Worm (Caenorhabditis elegans) whole organism, L2 larva: ENCODE results near the gene arrd-28.

Experiments
- F13H6.1 ChIP-seq: sonication (generic microtip); optimal IDR thresholded peaks from 2 replicates; lab custom pipeline; 2016; ENCODE audit warnings: missing genetic modification characterization, missing compliant biosample characterization
- R02D3.7 ChIP-seq: fragments of 150-350 bp; optimal IDR thresholded peaks from 2 replicates; lab custom pipeline; 2014; ENCODE audit warnings: missing biosample characterization, missing genetic modification characterization
- Y55F3AM.14 ChIP-seq: fragments of 200-800 bp; sonication (Bioruptor generic); optimal IDR thresholded peaks from 2 replicates; lab custom pipeline; 2018; ENCODE audit warnings: mild to moderate bottlenecking, missing genetic modification characterization, missing compliant biosample characterization
- ZK546.5 ChIP-seq: sonication (generic microtip); optimal IDR thresholded peaks from 2 replicates; lab custom pipeline; 2017; ENCODE audit warnings: missing biosample characterization, missing genetic modification characterization
- alr-1 ChIP-seq: fragments of 150-350 bp; optimal IDR thresholded peaks from 2 replicates; lab custom pipeline; 2014; ENCODE audit warnings: missing biosample characterization, missing genetic modification characterization
- aly-2 ChIP-seq: fragments of 150-350 bp; optimal IDR thresholded peaks from 2 replicates; lab custom pipeline; 2014; ENCODE audit warnings: missing biosample characterization, missing genetic modification characterization
- ama-1 ChIP-seq: fragments of 150-350 bp; optimal IDR thresholded peaks from 2 replicates; lab custom pipeline; 2018; ENCODE audit warnings: inconsistent platforms
- blmp-1 ChIP-seq: sonication (generic microtip); optimal IDR thresholded peaks from 2 replicates; lab custom pipeline; 2017; ENCODE audit warnings: missing genetic modification characterization, mild to moderate bottlenecking, missing compliant biosample characterization, antibody characterized with exemption, moderate library complexity; ENCODE audit not compliant: insufficient read depth
- ceh-16 ChIP-seq: fragments of 150-350 bp; optimal IDR thresholded peaks from 2 replicates; lab custom pipeline; 2014; ENCODE audit warnings: missing biosample characterization, missing genetic modification characterization
- ceh-82 ChIP-seq: fragments of 150-350 bp; optimal IDR thresholded peaks from 2 replicates; lab custom pipeline; 2014; ENCODE audit warnings: missing biosample characterization, missing genetic modification characterization
- crh-2 ChIP-seq: sonication (generic microtip); optimal IDR thresholded peaks from 2 replicates; lab custom pipeline; 2017; ENCODE audit warnings: missing biosample characterization, missing genetic modification characterization
- dmd-4 ChIP-seq: sonication (generic microtip); optimal IDR thresholded peaks from 2 replicates; lab custom pipeline; 2017; ENCODE audit warnings: missing biosample characterization, missing genetic modification characterization
- egl-27 ChIP-seq: sonication (generic microtip); optimal IDR thresholded peaks from 3 replicates; lab custom pipeline; 2017; ENCODE audit warnings: missing biosample characterization, missing genetic modification reagents, missing genetic modification characterization
- elt-1 ChIP-seq: fragments of 150-350 bp; optimal IDR thresholded peaks from 2 replicates; lab custom pipeline; 2014; ENCODE audit warnings: missing biosample characterization, missing genetic modification characterization
- fos-1 ChIP-seq: fragments of 150-350 bp; optimal IDR thresholded peaks from 2 replicates; lab custom pipeline; 2014; ENCODE audit warnings: missing biosample characterization, missing genetic modification characterization
- gmeb-1 ChIP-seq: fragments of 150-350 bp; optimal IDR thresholded peaks from 2 replicates; lab custom pipeline; 2014; ENCODE audit warnings: missing biosample characterization, missing genetic modification characterization
- lin-11 ChIP-seq: fragments of 150-350 bp; sonication (generic microtip); optimal IDR thresholded peaks from 2 replicates; lab custom pipeline; 2014; ENCODE audit warnings: missing biosample characterization, missing genetic modification characterization, inconsistent platforms, mixed read lengths
- lin-13 ChIP-seq: fragments of 150-350 bp; optimal IDR thresholded peaks from 2 replicates; lab custom pipeline; 2014; ENCODE audit warnings: missing biosample characterization, missing genetic modification reagents, missing genetic modification characterization
- lsy-2 ChIP-seq, 2 experiments: fragments of 150-350 bp in 1 of 2; sonication (generic microtip) in 1 of 2; optimal IDR thresholded peaks; 2 replicates each; lab custom pipeline; 2014 to 2017; ENCODE audit warnings: missing biosample characterization in 2 of 2, missing genetic modification characterization in 2 of 2
- mbf-1 ChIP-seq: sonication (generic microtip); optimal IDR thresholded peaks from 2 replicates; lab custom pipeline; 2017; ENCODE audit warnings: missing biosample characterization, missing genetic modification characterization
- mdl-1 ChIP-seq, 2 experiments: fragments of 150-350 bp in 1 of 2; sonication (generic microtip) in 1 of 2; optimal IDR thresholded peaks; 2 replicates each; lab custom pipeline; 2017; ENCODE audit warnings: missing biosample characterization in 2 of 2, missing genetic modification characterization in 2 of 2
- nhr-10 ChIP-seq: sonication (generic microtip); optimal IDR thresholded peaks from 2 replicates; lab custom pipeline; 2017; ENCODE audit warnings: missing biosample characterization, missing genetic modification characterization
- nhr-129 ChIP-seq: fragments of 150-350 bp; optimal IDR thresholded peaks from 2 replicates; lab custom pipeline; 2014; ENCODE audit warnings: missing biosample characterization, missing genetic modification characterization
- nhr-21 ChIP-seq: fragments of 150-350 bp; optimal IDR thresholded peaks from 2 replicates; lab custom pipeline; 2014; ENCODE audit warnings: missing biosample characterization, missing genetic modification characterization
- nhr-23 ChIP-seq: fragments of 150-350 bp; optimal IDR thresholded peaks from 2 replicates; lab custom pipeline; 2014; ENCODE audit warnings: missing biosample characterization, missing genetic modification reagents, missing genetic modification characterization
- nhr-237 ChIP-seq: fragments of 150-350 bp; optimal IDR thresholded peaks from 2 replicates; lab custom pipeline; 2014; ENCODE audit warnings: missing biosample characterization, missing genetic modification characterization
- nhr-25 ChIP-seq: fragments of 150-350 bp; sonication (generic microtip); optimal IDR thresholded peaks from 3 replicates; lab custom pipeline; 2014; ENCODE audit warnings: missing biosample characterization, missing genetic modification characterization
- nhr-77 ChIP-seq: fragments of 150-350 bp; optimal IDR thresholded peaks from 2 replicates; lab custom pipeline; 2014; ENCODE audit warnings: missing biosample characterization, missing genetic modification characterization
- peb-1 ChIP-seq: fragments of 150-350 bp; optimal IDR thresholded peaks from 2 replicates; lab custom pipeline; 2014; ENCODE audit warnings: missing biosample characterization, missing genetic modification characterization
- sem-4 ChIP-seq: fragments of 150-350 bp; optimal IDR thresholded peaks from 2 replicates; lab custom pipeline; 2014; ENCODE audit warnings: missing biosample characterization, missing genetic modification reagents, missing genetic modification characterization
- skn-1 ChIP-seq: sonication (generic microtip); optimal IDR thresholded peaks from 2 replicates; lab custom pipeline; 2017; ENCODE audit warnings: missing biosample characterization, missing genetic modification characterization
- sma-3 ChIP-seq: sonication (generic microtip); optimal IDR thresholded peaks from 2 replicates; lab custom pipeline; 2016; ENCODE audit warnings: missing genetic modification reagents, missing genetic modification characterization, missing compliant biosample characterization
- sma-9 ChIP-seq, 2 experiments: fragments of 150-350 bp in 1 of 2; sonication (generic microtip) in 1 of 2; optimal IDR thresholded peaks; 2 replicates each; lab custom pipeline; 2014 to 2016; ENCODE audit warnings: missing genetic modification characterization in 2 of 2, mild to moderate bottlenecking in 1 of 2, missing biosample characterization in 1 of 2, missing compliant biosample characterization in 1 of 2, missing genetic modification reagents in 1 of 2, moderate library complexity in 1 of 2
- snpc-4 ChIP-seq: fragments of 150-350 bp; optimal IDR thresholded peaks from 2 replicates; lab custom pipeline; 2014; ENCODE audit warnings: missing biosample characterization, missing genetic modification characterization
- unc-55 ChIP-seq: fragments of 150-350 bp; sonication (generic microtip); optimal IDR thresholded peaks from 3 replicates; lab custom pipeline; 2014; ENCODE audit warnings: missing biosample characterization, missing genetic modification reagents, missing genetic modification characterization
- unc-62 ChIP-seq: fragments of 150-350 bp; optimal IDR thresholded peaks from 2 replicates; lab custom pipeline; 2014; ENCODE audit warnings: missing biosample characterization, missing genetic modification reagents, missing genetic modification characterization
- ztf-1 ChIP-seq: fragments of 200-800 bp; sonication (Bioruptor generic); conservative IDR thresholded peaks from 2 replicates; pipeline ENCODE4 v1.3.6; 2022; ENCODE audit warnings: missing genetic modification characterization, missing compliant biosample characterization

Gene arrd-28

ce11 chrX:10212469-10212868, 28.7 kb downstream of the arrd-28 start, which contains the start of gene F44A6.3:
TSS of gene F44A6.3 (plus strand) at chrX:10212769.
- TF ChIP-seq lin-13 (GFP tag; lab: Kevin White, UChicago), result no peak
- no peak for TF ChIP-seq ztf-1 (GFP tag; lab: Robert Waterston, UW)
- no peak for TF ChIP-seq sma-3 (GFP tag; lab: Kevin White, UChicago)
- TF ChIP-seq elt-1 (tag; lab: Kevin White, UChicago), result no peak
- TF ChIP-seq ceh-16, result no peak
- TF ChIP-seq ZK546.5 (tag; lab: Kevin White, UChicago), result no peak
- TF ChIP-seq F13H6.1, result no peak
- no peak for TF ChIP-seq alr-1 (tag; lab: Kevin White, UChicago)
- no peak for TF ChIP-seq lin-11 (tag; lab: Kevin White, UChicago)
- TF ChIP-seq mbf-1 (tag; lab: Kevin White, UChicago), result no peak
- no peak for TF ChIP-seq dmd-4
- TF ChIP-seq unc-62 (GFP tag; lab: Kevin White, UChicago), result no peak
- TF ChIP-seq gmeb-1, result no peak

ce11 chrX:10215429-10215828, 31.6 kb downstream of the arrd-28 start, which contains the start of gene F44A6.4:
TSS of gene F44A6.4 (minus strand) at chrX:10215495.
- peak; percentile 44 for TF ChIP-seq blmp-1 (tag; lab: Kevin White, UChicago)
- TF ChIP-seq ceh-16, result no peak
- peak; percentile 45 for TF ChIP-seq unc-55 (GFP tag; lab: Kevin White, UChicago)
- TF ChIP-seq, all 48 proteins: peak for 2

ce11 chrX:10216344-10216743, 32.5 kb downstream of the arrd-28 start:
- TF ChIP-seq unc-62 (GFP tag; lab: Kevin White, UChicago), result no peak
- no peak for TF ChIP-seq nhr-23 (tag; lab: Kevin White, UChicago)
- peak; percentile 44 for TF ChIP-seq crh-2 (tag; lab: Kevin White, UChicago)
- TF ChIP-seq skn-1 (tag; lab: Kevin White, UChicago), result no peak
- peak; percentile 36 for TF ChIP-seq fos-1
- no peak for TF ChIP-seq nhr-129 (tag; lab: Kevin White, UChicago)
- no peak for TF ChIP-seq sma-3 (GFP tag; lab: Kevin White, UChicago)
- no peak for TF ChIP-seq R02D3.7
- no peak for TF ChIP-seq ama-1
- no peak for TF ChIP-seq nhr-237
- no peak for TF ChIP-seq elt-1 (tag; lab: Kevin White, UChicago)
- TF ChIP-seq nhr-10, result no peak
- TF ChIP-seq aly-2 (tag; lab: Kevin White, UChicago), result no peak
- no peak for TF ChIP-seq Y55F3AM.14
- TF ChIP-seq unc-55 (GFP tag; lab: Kevin White, UChicago), result peak; percentile 37
- no peak for TF ChIP-seq sem-4 (tag; lab: Kevin White, UChicago)
- no peak for TF ChIP-seq snpc-4 (tag; lab: Kevin White, UChicago)
- TF ChIP-seq ceh-82 (tag; lab: Kevin White, UChicago), result no peak
- TF ChIP-seq nhr-77 (tag; lab: Kevin White, UChicago), result no peak
- TF ChIP-seq lin-13 (GFP tag; lab: Kevin White, UChicago), result no peak
- TF ChIP-seq ceh-16, result no peak
- TF ChIP-seq egl-27 (tag; lab: Kevin White, UChicago), result no peak

ce11 chrX:10216857-10217256, 33.1 kb downstream of the arrd-28 start:
- TF ChIP-seq sma-9 (GFP tag; optimal IDR thresholded peaks at IDR 0.05; lab: Kevin White, UChicago) (peak; percentile 5), sma-9 (tag; optimal IDR thresholded peaks at IDR 0.05; lab: Kevin White, UChicago) (no peak), aly-2 (tag; lab: Kevin White, UChicago) (no peak)
- TF ChIP-seq, all 48 proteins: peak for 1

- peak; percentile 16 for TF ChIP-seq egl-27 (tag; lab: Kevin White, UChicago)
- peak; percentile 56 for TF ChIP-seq nhr-129 (tag; lab: Kevin White, UChicago)
- peak; percentile 79 for TF ChIP-seq nhr-25 (tag; lab: Kevin White, UChicago)
- TF ChIP-seq ama-1, result no peak
- TF ChIP-seq nhr-10, result no peak
- TF ChIP-seq F13H6.1, result peak; percentile 37
- TF ChIP-seq nhr-21 (tag; lab: Kevin White, UChicago), result peak; percentile 69
- peak; percentile 31 for TF ChIP-seq gmeb-1
- TF ChIP-seq nhr-77 (tag; lab: Kevin White, UChicago), result no peak
- TF ChIP-seq mdl-1 (tag; optimal IDR thresholded peaks at IDR 0.05; lab: Kevin White, UChicago), result peak in 1 of 2 experiments; percentile 42
- no peak for TF ChIP-seq blmp-1 (tag; lab: Kevin White, UChicago)
- no peak for TF ChIP-seq ztf-1 (GFP tag; lab: Robert Waterston, UW)
- TF ChIP-seq sma-9 (GFP tag; optimal IDR thresholded peaks at IDR 0.05; lab: Kevin White, UChicago), result peak; percentile 69
- no peak for TF ChIP-seq sma-9 (tag; optimal IDR thresholded peaks at IDR 0.05; lab: Kevin White, UChicago)
- no peak for TF ChIP-seq peb-1 (tag; lab: Kevin White, UChicago)
- no peak for TF ChIP-seq unc-55 (GFP tag; lab: Kevin White, UChicago)
- TF ChIP-seq crh-2 (tag; lab: Kevin White, UChicago), result peak; percentile 59
- TF ChIP-seq ceh-82 (tag; lab: Kevin White, UChicago), result no peak
- TF ChIP-seq mbf-1 (tag; lab: Kevin White, UChicago), result no peak
- TF ChIP-seq snpc-4 (tag; lab: Kevin White, UChicago), result no peak
- TF ChIP-seq fos-1, result peak; percentile 19
- TF ChIP-seq ZK546.5 (tag; lab: Kevin White, UChicago), result no peak
- TF ChIP-seq lsy-2 (tag; optimal IDR thresholded peaks at IDR 0.05; lab: Kevin White, UChicago), result peak in 1 of 2 experiments; percentile 26
- peak; percentile 49 for TF ChIP-seq sma-3 (GFP tag; lab: Kevin White, UChicago)
Measured at ce11 chrX:10218779-10219178, 35.0 kb downstream of the arrd-28 start, which contains the start of gene F44A6.5. TSS of gene F44A6.5 (minus strand) at chrX:10218929.
